Worm (Caenorhabditis elegans) whole organism, young adult: ENCODE data around the gene Y60C6A.3.

Experiments
- F55B11.4 ChIP-seq: sonication (generic microtip); optimal IDR thresholded peaks from 2 replicates; lab custom pipeline; 2016; ENCODE audit warnings: missing compliant biosample characterization, missing genetic modification characterization, borderline replicate concordance; ENCODE audit not compliant: insufficient read depth
- K11D2.4 ChIP-seq: fragments of 200-800 bp; sonication (Bioruptor generic); IDR thresholded peaks from 2 replicates; pipeline ENCODE4 v1.3.6; 2022; ENCODE audit warnings: missing genetic modification reagents, missing genetic modification characterization, missing compliant biosample characterization
- ama-1 ChIP-seq, 3 experiments: fragments of 150-350 bp in 1 of 3; sonication (generic microtip) in 2 of 3; optimal IDR thresholded peaks; 2 replicates each; lab custom pipeline; 2014 to 2018; ENCODE audit warnings: missing biosample characterization in 2 of 3, missing genetic modification characterization in 2 of 3, missing genetic modification reagents in 2 of 3
- athp-1 ChIP-seq: sonication (generic microtip); optimal IDR thresholded peaks from 2 replicates; lab custom pipeline; 2017; ENCODE audit warnings: mild to moderate bottlenecking, missing genetic modification characterization, missing compliant biosample characterization
- attf-5 ChIP-seq: fragments of 200-800 bp; sonication (Bioruptor generic); optimal IDR thresholded peaks from 2 replicates; lab custom pipeline; 2018; ENCODE audit warnings: mild to moderate bottlenecking, missing genetic modification characterization, missing compliant biosample characterization
- dox-1 ChIP-seq: fragments of 200-800 bp; sonication (Bioruptor generic); IDR thresholded peaks from 2 replicates; pipeline ENCODE4 v1.3.6; 2022; ENCODE audit warnings: missing genetic modification reagents, missing genetic modification characterization, missing compliant biosample characterization
- pha-4 ChIP-seq: fragments of 150-350 bp; sonication (generic microtip); optimal IDR thresholded peaks from 2 replicates; lab custom pipeline; 2014; ENCODE audit warnings: missing biosample characterization, missing genetic modification reagents, missing genetic modification characterization
- rcor-1 ChIP-seq: fragments of 200-800 bp; sonication (Bioruptor generic); IDR thresholded peaks from 2 replicates; pipeline ENCODE4 v1.3.6; 2022; ENCODE audit warnings: missing genetic modification reagents, missing genetic modification characterization, missing compliant biosample characterization
- somi-1 ChIP-seq: fragments of 200-800 bp; sonication (Bioruptor generic); optimal IDR thresholded peaks from 2 replicates; lab custom pipeline; 2018; ENCODE audit warnings: mild to moderate bottlenecking, missing genetic modification characterization, missing compliant biosample characterization
- tbx-9 ChIP-seq: sonication (generic microtip); optimal IDR thresholded peaks from 2 replicates; lab custom pipeline; 2016; ENCODE audit warnings: borderline replicate concordance, missing genetic modification characterization, inconsistent platforms, missing compliant biosample characterization
- unc-130 ChIP-seq: sonication (generic microtip); optimal IDR thresholded peaks from 2 replicates; lab custom pipeline; 2016; ENCODE audit warnings: missing genetic modification reagents, missing genetic modification characterization, missing compliant biosample characterization

DNA sequence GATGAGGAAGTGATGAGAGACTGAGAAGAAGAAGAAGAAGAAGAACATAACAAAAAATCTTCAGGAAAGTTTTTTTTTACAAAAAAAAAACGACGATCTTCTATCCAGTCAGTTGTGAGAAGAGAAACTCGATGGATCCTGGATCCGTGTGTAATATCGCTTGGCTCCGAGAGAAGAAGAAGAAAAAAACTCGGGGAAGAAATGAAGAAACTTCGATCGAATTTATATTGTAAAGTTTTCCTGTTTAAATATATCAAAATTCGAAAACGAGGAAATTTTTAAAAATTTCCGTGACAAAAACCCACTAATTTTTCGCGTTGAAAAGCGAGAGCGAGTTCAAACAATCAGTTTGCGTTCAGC lies 37.7 kb downstream of the Y60C6A.3 start, which contains the start of gene adss-1:
- TF ChIP-seq F55B11.4 (tag; lab: Kevin White, UChicago) (no peak), athp-1 (tag; lab: Kevin White, UChicago) (no peak), tbx-9 (tag; lab: Kevin White, UChicago) (no peak), rcor-1 (no peak), ama-1 (optimal IDR thresholded peaks at IDR 0.05; lab: Kevin White, UChicago) (no peak), ama-1 (GFP tag; optimal IDR thresholded peaks at IDR 0.05; lab: Kevin White, UChicago) (no peak), unc-130 (GFP tag; lab: Kevin White, UChicago) (no peak), dox-1 (no peak), pha-4 (no peak), K11D2.4 (no peak), attf-5 (GFP tag; lab: Kevin White, UChicago) (no peak), somi-1 (GFP tag; lab: Kevin White, UChicago) (no peak)
